Worm (Caenorhabditis elegans) whole organism, late embryonic: ENCODE results near the gene figl-1.
"Not testable (repeated sequence)": the region's sequence is repeated elsewhere in the genome, so short reads cannot be mapped to it uniquely, and the experiment has no call there.

ENCODE experiments used
- ceh-2 ChIP-seq: sonication (generic microtip); optimal IDR thresholded peaks from 2 replicates; lab custom pipeline; 2016; ENCODE audit warnings: missing genotype, missing genetic modification characterization, missing compliant biosample characterization
- dve-1 ChIP-seq: sonication (generic microtip); optimal IDR thresholded peaks from 2 replicates; lab custom pipeline; 2017; ENCODE audit warnings: antibody characterized with exemption, mild to moderate bottlenecking, missing genetic modification characterization, missing compliant biosample characterization
- pag-3 ChIP-seq: sonication (generic microtip); optimal IDR thresholded peaks from 2 replicates; lab custom pipeline; 2016; ENCODE audit warnings: missing compliant biosample characterization, missing genetic modification characterization, borderline replicate concordance
- pax-1 ChIP-seq: fragments of 150-350 bp; optimal IDR thresholded peaks from 2 replicates; lab custom pipeline; 2014; ENCODE audit warnings: missing biosample characterization, missing genetic modification characterization
- unc-86 ChIP-seq: sonication (generic microtip); optimal IDR thresholded peaks from 2 replicates; lab custom pipeline; 2016; ENCODE audit warnings: missing genetic modification characterization, missing compliant biosample characterization
- zip-5 ChIP-seq: sonication (generic microtip); optimal IDR thresholded peaks from 2 replicates; lab custom pipeline; 2016; ENCODE audit warnings: missing genetic modification characterization, missing compliant biosample characterization

ce11 chrV:4293425-4293824, 52.4 kb downstream of the figl-1 start, which contains the start of gene srh-194:
- TF ChIP-seq ceh-2; pax-1; dve-1 (tag; lab: Kevin White, UChicago); zip-5; unc-86 (tag; lab: Kevin White, UChicago); pag-3 (tag; lab: Kevin White, UChicago): not testable (repeated sequence)
